Worm (Caenorhabditis elegans) whole organism, young adult: Measurements from ENCODE around the gene F36H9.5.
"Not testable (repeated sequence)": the region's sequence is repeated elsewhere in the genome, so short reads cannot be mapped to it uniquely, and the experiment has no call there.

Experiments
- B0019.2 ChIP-seq: fragments of 200-800 bp; sonication (Bioruptor generic); conservative IDR thresholded peaks from 2 replicates; pipeline ENCODE4 v1.3.6; 2022; ENCODE audit warnings: missing genetic modification reagents, missing genetic modification characterization, missing compliant biosample characterization
- B0336.3 ChIP-seq: fragments of 200-800 bp; sonication (Bioruptor generic); IDR thresholded peaks from 2 replicates; pipeline ENCODE4 v1.3.6; 2022; ENCODE audit warnings: missing genetic modification characterization, missing compliant biosample characterization
- C06A6.2 ChIP-seq: fragments of 200-800 bp; sonication (Bioruptor generic); conservative IDR thresholded peaks from 2 replicates; pipeline ENCODE4 v1.3.6; 2022; ENCODE audit warnings: missing genetic modification characterization, missing compliant biosample characterization
- F10E7.11 ChIP-seq: sonication (generic microtip); optimal IDR thresholded peaks from 2 replicates; lab custom pipeline; 2017; ENCODE audit warnings: mild to moderate bottlenecking, missing genetic modification characterization, moderate library complexity, missing compliant biosample characterization
- F33H1.4 ChIP-seq: fragments of 200-800 bp; sonication (Bioruptor generic); IDR thresholded peaks from 2 replicates; pipeline ENCODE4 v1.3.6; 2022; ENCODE audit warnings: missing genetic modification reagents, missing genetic modification characterization, missing compliant biosample characterization
- T26A5.8 ChIP-seq: sonication (generic microtip); optimal IDR thresholded peaks from 2 replicates; lab custom pipeline; 2016; ENCODE audit warnings: missing genetic modification characterization, missing compliant biosample characterization
- Y53G8AR.9 ChIP-seq: fragments of 200-800 bp; sonication (Bioruptor generic); conservative IDR thresholded peaks from 2 replicates; pipeline ENCODE4 v1.3.6; 2022; ENCODE audit warnings: missing genetic modification reagents, missing genetic modification characterization, missing compliant biosample characterization
- Y56A3A.18 ChIP-seq: fragments of 200-800 bp; sonication (Bioruptor generic); IDR thresholded peaks from 2 replicates; pipeline ENCODE4 v1.3.6; 2022; ENCODE audit warnings: missing genetic modification reagents, missing genetic modification characterization, missing compliant biosample characterization
- Y67H2A.10 ChIP-seq: fragments of 200-800 bp; sonication (Bioruptor generic); conservative IDR thresholded peaks from 2 replicates; pipeline ENCODE4 v1.3.6; 2022; ENCODE audit warnings: missing genetic modification reagents, missing genetic modification characterization, missing compliant biosample characterization
- Y79H2A.3 ChIP-seq: fragments of 200-800 bp; sonication (Bioruptor generic); conservative IDR thresholded peaks from 2 replicates; pipeline ENCODE4 v1.3.6; 2022; ENCODE audit warnings: missing genetic modification reagents, missing genetic modification characterization, missing compliant biosample characterization
- akir-1 ChIP-seq: fragments of 200-800 bp; sonication (Bioruptor generic); optimal IDR thresholded peaks from 2 replicates; lab custom pipeline; 2018; ENCODE audit warnings: mild to moderate bottlenecking, missing genetic modification characterization, moderate library complexity, missing compliant biosample characterization
- atf-7 ChIP-seq: sonication (generic microtip); optimal IDR thresholded peaks from 2 replicates; lab custom pipeline; 2017; ENCODE audit warnings: mild to moderate bottlenecking, missing genetic modification characterization, missing compliant biosample characterization
- attf-6 ChIP-seq: fragments of 200-800 bp; sonication (Bioruptor generic); IDR thresholded peaks from 2 replicates; pipeline ENCODE4 v1.3.6; 2022; ENCODE audit warnings: missing genetic modification reagents, missing genetic modification characterization, missing compliant biosample characterization
- bed-1 ChIP-seq: fragments of 200-800 bp; sonication (Bioruptor generic); IDR thresholded peaks from 2 replicates; pipeline ENCODE4 v1.3.6; 2022; ENCODE audit warnings: missing genetic modification reagents, missing genetic modification characterization, missing compliant biosample characterization
- ccch-3 ChIP-seq: fragments of 200-800 bp; sonication (Bioruptor generic); optimal IDR thresholded peaks from 2 replicates; lab custom pipeline; 2018; ENCODE audit warnings: mild to moderate bottlenecking, missing genetic modification characterization, missing compliant biosample characterization
- cebp-2 ChIP-seq: fragments of 200-800 bp; sonication (Bioruptor generic); IDR thresholded peaks from 2 replicates; pipeline ENCODE4 v1.3.6; 2022; ENCODE audit warnings: missing genetic modification characterization, missing compliant biosample characterization
- ceh-100 ChIP-seq: fragments of 200-800 bp; sonication (Bioruptor generic); IDR thresholded peaks from 2 replicates; pipeline ENCODE4 v1.3.6; 2022; ENCODE audit warnings: missing genetic modification reagents, missing genetic modification characterization, missing compliant biosample characterization
- dpl-1 ChIP-seq: fragments of 150-350 bp; optimal IDR thresholded peaks from 2 replicates; lab custom pipeline; 2014; ENCODE audit warnings: missing biosample characterization, missing genetic modification reagents, missing genetic modification characterization
- hlh-12 ChIP-seq: sonication (generic microtip); optimal IDR thresholded peaks from 2 replicates; lab custom pipeline; 2016; ENCODE audit warnings: missing genetic modification characterization, missing compliant biosample characterization
- hsf-1 ChIP-seq: fragments of 200-800 bp; sonication (Bioruptor generic); IDR thresholded peaks from 2 replicates; pipeline ENCODE4 v1.3.6; 2022; ENCODE audit warnings: missing genetic modification reagents, missing genetic modification characterization, missing compliant biosample characterization
- let-607 ChIP-seq, 2 experiments: fragments of 200-800 bp in 1 of 2; sonication (Bioruptor generic) in 1 of 2; sonication (generic microtip) in 1 of 2; optimal IDR thresholded peaks; 2 replicates each; lab custom pipeline; 2016 to 2018; ENCODE audit warnings: mild to moderate bottlenecking in 2 of 2, missing compliant biosample characterization in 2 of 2, missing genetic modification characterization in 2 of 2, moderate library complexity in 2 of 2, missing genotype in 1 of 2
- lin-40 ChIP-seq: sonication (generic microtip); optimal IDR thresholded peaks from 2 replicates; lab custom pipeline; 2016; ENCODE audit warnings: missing genetic modification characterization, mild to moderate bottlenecking, missing compliant biosample characterization, missing genotype, missing genetic modification reagents
- lin-54 ChIP-seq: fragments of 200-800 bp; sonication (Bioruptor generic); optimal IDR thresholded peaks from 2 replicates; lab custom pipeline; 2018; ENCODE audit warnings: mild to moderate bottlenecking, missing genetic modification characterization, missing compliant biosample characterization
- lir-1 ChIP-seq: fragments of 200-800 bp; sonication (Bioruptor generic); conservative IDR thresholded peaks from 2 replicates; pipeline ENCODE4 v1.3.6; 2022; ENCODE audit warnings: missing genetic modification reagents, missing genetic modification characterization, missing compliant biosample characterization
- madf-10 ChIP-seq: sonication (generic microtip); optimal IDR thresholded peaks from 2 replicates; lab custom pipeline; 2016; ENCODE audit warnings: mild to moderate bottlenecking, missing genetic modification characterization, missing compliant biosample characterization
- mcd-1 ChIP-seq: fragments of 200-800 bp; sonication (Bioruptor generic); IDR thresholded peaks from 2 replicates; pipeline ENCODE4 v1.3.6; 2022; ENCODE audit warnings: missing genetic modification reagents, missing genetic modification characterization, missing compliant biosample characterization
- mel-28 ChIP-seq: sonication (generic microtip); optimal IDR thresholded peaks from 2 replicates; lab custom pipeline; 2016; ENCODE audit warnings: borderline replicate concordance, mild to moderate bottlenecking, missing genetic modification characterization, missing compliant biosample characterization
- nhr-120 ChIP-seq: fragments of 200-800 bp; sonication (Bioruptor generic); IDR thresholded peaks from 2 replicates; pipeline ENCODE4 v1.3.6; 2022; ENCODE audit warnings: missing genetic modification characterization, missing compliant biosample characterization
- pbrm-1 ChIP-seq: fragments of 200-800 bp; sonication (Bioruptor generic); IDR thresholded peaks from 2 replicates; pipeline ENCODE4 v1.3.6; 2022; ENCODE audit warnings: missing genetic modification reagents, missing genetic modification characterization, missing compliant biosample characterization
- rec-8 ChIP-seq, 2 experiments: sonication (generic microtip); optimal IDR thresholded peaks; 2 replicates each; lab custom pipeline; 2016; ENCODE audit warnings: mild to moderate bottlenecking in 2 of 2, missing genetic modification characterization in 2 of 2, missing genetic modification reagents in 2 of 2, missing genotype in 2 of 2, missing biosample characterization in 1 of 2, missing compliant biosample characterization in 1 of 2, moderate library complexity in 1 of 2
- rpc-1 ChIP-seq, 2 experiments: fragments of 150-350 bp in 1 of 2; sonication (generic microtip) in 1 of 2; optimal IDR thresholded peaks; 2 replicates each; lab custom pipeline; 2014 to 2018; ENCODE audit warnings: missing biosample characterization in 1 of 2, missing genetic modification characterization in 1 of 2, missing genetic modification reagents in 1 of 2, missing genotype in 1 of 2
- sea-2 ChIP-seq: fragments of 200-800 bp; sonication (Bioruptor generic); IDR thresholded peaks from 2 replicates; pipeline ENCODE4 v1.3.6; 2022; ENCODE audit warnings: missing genetic modification characterization, missing compliant biosample characterization
- snpc-1.3 ChIP-seq: sonication (generic microtip); optimal IDR thresholded peaks from 2 replicates; lab custom pipeline; 2017; ENCODE audit warnings: missing genetic modification characterization, mild to moderate bottlenecking, missing compliant biosample characterization, antibody characterized with exemption, moderate library complexity, missing genotype, missing genetic modification reagents; ENCODE audit not compliant: insufficient read depth
- tbx-9 ChIP-seq: sonication (generic microtip); optimal IDR thresholded peaks from 2 replicates; lab custom pipeline; 2016; ENCODE audit warnings: borderline replicate concordance, missing genetic modification characterization, inconsistent platforms, missing compliant biosample characterization
- zfh-2 ChIP-seq: fragments of 200-800 bp; sonication (Bioruptor generic); conservative IDR thresholded peaks from 2 replicates; pipeline ENCODE4 v1.3.6; 2022; ENCODE audit warnings: missing genetic modification reagents, missing genetic modification characterization, missing compliant biosample characterization
- zim-3 ChIP-seq: sonication (generic microtip); optimal IDR thresholded peaks from 2 replicates; lab custom pipeline; 2017; ENCODE audit warnings: mild to moderate bottlenecking, missing genetic modification characterization, moderate library complexity, missing compliant biosample characterization
- ztf-6 ChIP-seq: fragments of 200-800 bp; sonication (Bioruptor generic); IDR thresholded peaks from 2 replicates; pipeline ENCODE4 v1.3.6; 2022; ENCODE audit warnings: missing genetic modification reagents, missing genetic modification characterization, missing compliant biosample characterization

The F36H9.5 gene

ce11 chrV:1820749-1821148, 38.9 kb upstream of the F36H9.5 start:
- TF ChIP-seq mcd-1 (GFP tag; lab: Robert Waterston, UW), result peak; percentile 47; the same call in 1 of the 2 replicates
- no peak for TF ChIP-seq rpc-1 (optimal IDR thresholded peaks at IDR 0.05; lab: Kevin White, UChicago)
- no peak for TF ChIP-seq rpc-1 (tag; optimal IDR thresholded peaks at IDR 0.05; lab: Kevin White, UChicago)
- peak; percentile 13; the same call in 1 of the 2 replicates for TF ChIP-seq F33H1.4 (GFP tag; lab: Robert Waterston, UW)
- TF ChIP-seq lin-54, result peak; percentile 32
- no peak for TF ChIP-seq ccch-3 (GFP tag; lab: Kevin White, UChicago)

DNA sequence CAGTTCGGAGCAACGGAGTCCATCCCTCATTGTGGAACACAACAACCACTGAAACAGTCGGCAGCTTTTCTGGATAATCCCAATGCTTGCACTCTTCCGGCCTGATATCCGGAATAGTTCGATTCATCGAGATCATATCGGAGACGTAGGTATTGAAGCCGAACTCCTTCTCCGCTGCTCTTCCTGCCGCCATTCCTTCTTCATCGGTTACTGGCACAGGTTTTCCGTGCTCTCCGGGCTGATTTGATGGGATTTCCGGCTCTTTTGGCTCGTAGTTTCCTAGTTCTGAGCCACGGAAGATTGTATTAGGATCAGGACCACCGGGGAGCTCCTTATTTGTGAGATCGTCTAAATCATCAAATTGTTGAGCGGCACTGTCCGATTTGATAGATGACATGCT, 38.2 kb upstream of the F36H9.5 start:
- TF ChIP-seq cebp-2 (no peak), zfh-2 (GFP tag; lab: Robert Waterston, UW) (peak; percentile 56), nhr-120 (GFP tag; lab: Robert Waterston, UW) (no peak)

- TF ChIP-seq lir-1 (GFP tag; lab: Robert Waterston, UW); C06A6.2 (GFP tag; lab: Robert Waterston, UW); akir-1: not testable (repeated sequence)
Observed at ce11 chrV:1814784-1815183, 33.0 kb upstream of the F36H9.5 start, which contains the start of gene Y46H3A.5. Gene Y46H3A.5, minus strand, starts transcription at chrV:1814884.

ce11 chrV:1811035-1811434, 29.2 kb upstream of the F36H9.5 start, which contains the start of gene Y46H3A.4:
Gene Y46H3A.4, minus strand, starts transcription at chrV:1811135.
- TF ChIP-seq atf-7 (tag; lab: Kevin White, UChicago) (no peak), Y79H2A.3 (GFP tag; lab: Robert Waterston, UW) (no peak), ztf-6 (GFP tag; lab: Robert Waterston, UW) (no peak), hsf-1 (GFP tag; lab: Robert Waterston, UW) (no peak), T26A5.8 (tag; lab: Kevin White, UChicago) (no peak), lin-40 (no peak), rec-8 (tag; optimal IDR thresholded peaks at IDR 0.05; lab: Kevin White, UChicago) (no peak), Y56A3A.18 (GFP tag; lab: Robert Waterston, UW) (no peak), bed-1 (GFP tag; lab: Robert Waterston, UW) (no peak), mcd-1 (GFP tag; lab: Robert Waterston, UW) (no peak)

ce11 chrV:1807160-1807559, 25.3 kb upstream of the F36H9.5 start, which contains the start of gene srt-42:
Gene srt-42, plus strand, starts transcription at chrV:1807460.
- TF ChIP-seq B0019.2 (GFP tag; lab: Robert Waterston, UW) (no peak), pbrm-1 (no peak), Y53G8AR.9 (GFP tag; lab: Robert Waterston, UW) (no peak), let-607 (tag; optimal IDR thresholded peaks at IDR 0.05; lab: Kevin White, UChicago) (no peak), lin-40 (no peak), Y67H2A.10 (GFP tag; lab: Robert Waterston, UW) (no peak), hlh-12 (tag; lab: Kevin White, UChicago) (no peak), F10E7.11 (tag; lab: Kevin White, UChicago) (no peak), attf-6 (GFP tag; lab: Robert Waterston, UW) (no peak), snpc-1.3 (tag; lab: Kevin White, UChicago) (no peak), zim-3 (tag; lab: Kevin White, UChicago) (no peak), B0336.3 (GFP tag; lab: Robert Waterston, UW) (no peak), sea-2 (no peak), tbx-9 (tag; lab: Kevin White, UChicago) (no peak), akir-1 (no peak), Y56A3A.18 (GFP tag; lab: Robert Waterston, UW) (no peak), dpl-1 (GFP tag; lab: Kevin White, UChicago) (no peak), ceh-100 (GFP tag; lab: Robert Waterston, UW) (no peak), madf-10 (tag; lab: Kevin White, UChicago) (no peak), mel-28 (tag; lab: Kevin White, UChicago) (no peak)
